Fruit fly (Drosophila melanogaster) whole organism, prepupa: ENCODE measurements around the gene CG42590.

Experiments used
- Blimp-1 ChIP-seq: fragments of 200-800 bp; sonication (Bioruptor generic); optimal IDR thresholded peaks from 3 replicates; lab custom pipeline; 2017; ENCODE audit warnings: missing biosample characterization, missing genetic modification characterization, mild to moderate bottlenecking, moderate library complexity, missing genetic modification reagents
- CG10631 ChIP-seq: fragments of 200-800 bp; sonication (Bioruptor generic); optimal IDR thresholded peaks from 2 replicates; lab custom pipeline; 2016; ENCODE audit warnings: missing biosample characterization, missing genetic modification characterization
- CG11902 ChIP-seq: fragments of 200-800 bp; sonication (Bioruptor generic); optimal IDR thresholded peaks from 3 replicates; lab custom pipeline; 2016; ENCODE audit warnings: missing biosample characterization, missing genetic modification characterization
- CG6808 ChIP-seq: fragments of 200-800 bp; sonication (Bioruptor generic); optimal IDR thresholded peaks from 3 replicates; lab custom pipeline; 2017; ENCODE audit warnings: missing biosample characterization, missing genetic modification characterization, mild to moderate bottlenecking, moderate library complexity, missing genetic modification reagents
- Hr4 ChIP-seq: fragments of 200-800 bp; sonication (Bioruptor generic); optimal IDR thresholded peaks from 3 replicates; lab custom pipeline; 2016; ENCODE audit warnings: missing biosample characterization, missing genetic modification characterization
- dac ChIP-seq: fragments of 200-800 bp; sonication (Bioruptor generic); optimal IDR thresholded peaks from 2 replicates; lab custom pipeline; 2017; ENCODE audit warnings: missing biosample characterization, mild to moderate bottlenecking, missing genetic modification characterization
- fd59A ChIP-seq: fragments of 200-800 bp; sonication (Bioruptor generic); optimal IDR thresholded peaks from 2 replicates; lab custom pipeline; 2017; ENCODE audit warnings: missing biosample characterization, mild to moderate bottlenecking, missing genetic modification characterization, missing genetic modification reagents
- fd85E ChIP-seq: fragments of 200-800 bp; sonication (Bioruptor generic); optimal IDR thresholded peaks from 3 replicates; lab custom pipeline; 2016; ENCODE audit warnings: missing biosample characterization, missing genetic modification characterization
- net ChIP-seq: fragments of 200-800 bp; sonication (Bioruptor generic); optimal IDR thresholded peaks from 3 replicates; lab custom pipeline; 2016; ENCODE audit warnings: missing biosample characterization, missing genetic modification characterization

- TF ChIP-seq Hr4 (GFP tag; lab: Kevin White, UChicago) (no peak), fd85E (GFP tag; lab: Kevin White, UChicago) (no peak), net (GFP tag; lab: Kevin White, UChicago) (peak; percentile 50), CG6808 (GFP tag; lab: Kevin White, UChicago) (no peak), Blimp-1 (GFP tag; lab: Kevin White, UChicago) (no peak), CG10631 (no peak), dac (GFP tag; lab: Kevin White, UChicago) (no peak), CG11902 (GFP tag; lab: Kevin White, UChicago) (no peak), fd59A (GFP tag; lab: Kevin White, UChicago) (no peak)
Observed at dm6 chr3L:8091650-8092068, 22.6 kb upstream of the CG42590 start, which contains the start of gene CG7565.
